Fruit fly (Drosophila melanogaster) whole organism, prepupa: ENCODE data around the gene sls.

ENCODE experiments used
- Lpt ChIP-seq: fragments of 200-800 bp; sonication (Bioruptor generic); optimal IDR thresholded peaks from 3 replicates; lab custom pipeline; 2016; ENCODE audit warnings: missing biosample characterization, missing genetic modification characterization
- salr ChIP-seq, 2 experiments: fragments of 200-800 bp; sonication (Bioruptor generic); optimal IDR thresholded peaks; 3 replicates each; lab custom pipeline; 2016 to 2018; ENCODE audit warnings: missing biosample characterization in 2 of 2, missing genetic modification characterization in 2 of 2, mild to moderate bottlenecking in 1 of 2
- vri ChIP-seq: fragments of 200-800 bp; sonication (Bioruptor generic); optimal IDR thresholded peaks from 3 replicates; lab custom pipeline; 2016; ENCODE audit warnings: missing biosample characterization, mild to moderate bottlenecking, missing genetic modification characterization

dm6 chr3L:2121724-2122123 is 6.3 kb upstream of the sls start:
- TF ChIP-seq Lpt (GFP tag; lab: Kevin White, UChicago) (no peak), salr (GFP tag; optimal IDR thresholded peaks at IDR 0.05; lab: Kevin White, UChicago) (no peak), vri (GFP tag; lab: Kevin White, UChicago) (no peak)
